Fruit fly (Drosophila melanogaster) S2 (cell line): ENCODE data around the gene CG10962.

Source experiments
- CG8478 ChIP-seq: fragments of >200 bp; optimal IDR thresholded peaks from 2 replicates; lab custom pipeline; 2018
- CTCF ChIP-seq, 2 experiments: fragments of >200 bp; optimal IDR thresholded peaks; 2 replicates each; lab custom pipeline; 2018

DNA sequence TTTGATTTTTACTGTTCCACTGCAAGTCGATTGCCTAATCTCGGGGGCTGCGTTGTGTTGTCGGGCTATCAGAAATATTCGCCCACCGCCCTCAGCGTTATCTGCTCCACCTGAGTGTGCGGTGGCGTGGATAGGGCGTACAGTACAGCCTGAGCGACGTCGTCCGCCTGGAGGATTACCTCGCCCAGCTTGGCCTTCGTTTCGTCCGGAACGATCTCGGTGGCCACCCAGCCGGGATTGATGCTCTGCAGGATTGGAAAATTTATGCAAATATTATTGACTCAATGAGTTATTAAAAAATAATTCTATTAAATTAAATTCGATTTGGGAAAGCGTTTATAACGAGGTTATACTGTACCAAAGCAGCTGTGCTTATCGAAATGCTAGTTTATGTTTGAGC is 919 bp downstream of the CG10962 start:
- TF ChIP-seq CTCF (optimal IDR thresholded peaks at IDR 0.05; lab: Kevin White, UChicago) (no peak), CG8478 (lab: Kevin White, UChicago) (no peak)
